Fruit fly (Drosophila melanogaster): ENCODE data around the gene CG44532.

Gene CG44532

DNA sequence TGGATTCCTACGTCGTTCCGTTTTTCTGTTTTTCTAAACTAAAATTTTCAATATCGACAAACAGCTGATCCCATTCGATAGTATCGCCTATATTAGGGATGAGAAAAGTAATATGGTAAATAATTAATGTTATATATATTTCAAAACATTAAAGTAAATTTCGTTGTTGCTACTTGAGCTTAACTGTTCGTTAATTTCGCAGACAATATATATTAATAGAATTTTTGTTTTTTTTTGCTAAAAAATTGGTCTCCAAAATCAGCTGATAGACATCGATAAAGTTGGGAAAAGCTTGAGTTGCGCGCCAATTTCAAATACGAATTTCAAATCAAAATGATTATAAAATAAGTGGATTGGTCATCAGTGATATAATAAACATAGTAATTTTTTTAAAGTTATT is 34.5 kb downstream of the CG44532 start, which contains the start of gene CG12118 (continued):
- TF ChIP-seq dmrt11E (tag; optimal IDR thresholded peaks at IDR 0.05): peak; percentile 80
- no peak for TF ChIP-seq z (GFP tag; IDR thresholded peaks at IDR 0.05)
- peak; percentile 78 for TF ChIP-seq CG8290 (GFP tag; optimal IDR thresholded peaks at IDR 0.05)
- peak; percentile 42 to 43 for TF ChIP-seq CG8290 (tag; optimal IDR thresholded peaks at IDR 0.05)
- no peak for TF ChIP-seq CkIIα-i1 (GFP tag; IDR thresholded peaks at IDR 0.05)
- peak; percentile 64 for TF ChIP-seq CG12104 (GFP tag; optimal IDR thresholded peaks at IDR 0.05)
- TF ChIP-seq CG11085 (GFP tag; IDR thresholded peaks at IDR 0.05): 0 out of 2 replicates have a peak, but pooled peaks have one; percentile 42
- TF ChIP-seq CG30403 (GFP tag; optimal IDR thresholded peaks at IDR 0.05): peak; percentile 92
- peak; percentile 64 for TF ChIP-seq gcm (GFP tag; optimal IDR thresholded peaks at IDR 0.05)
- peak; percentile 48; the same call in 1 of the 2 replicates for TF ChIP-seq Oaz (GFP tag; IDR thresholded peaks at IDR 0.05)
- TF ChIP-seq jigr1 (GFP tag; IDR thresholded peaks at IDR 0.05): no peak
- peak; percentile 70; the same call in 1 of the 2 replicates for TF ChIP-seq CG42726 (GFP tag; IDR thresholded peaks at IDR 0.05; ENCODE audit: partially characterized antibody)
- no peak for TF ChIP-seq ftz-f1 (GFP tag; optimal IDR thresholded peaks at IDR 0.05)
- TF ChIP-seq ci (GFP tag; IDR thresholded peaks at IDR 0.05): peak; percentile 90
- no peak for TF ChIP-seq CG12744 (GFP tag; optimal IDR thresholded peaks at IDR 0.05)
- TF ChIP-seq vvl (GFP tag; IDR thresholded peaks at IDR 0.05): peak; percentile 91
- no peak for TF ChIP-seq aop (GFP tag; IDR thresholded peaks at IDR 0.05)
- TF ChIP-seq CG15696 (tag; optimal IDR thresholded peaks at IDR 0.05): peak; percentile 62
- peak; percentile 91 for TF ChIP-seq row (GFP tag; IDR thresholded peaks at IDR 0.05)
- peak; percentile 70 for TF ChIP-seq Fer1 (GFP tag; optimal IDR thresholded peaks at IDR 0.05)
- TF ChIP-seq CG8388 (GFP tag; optimal IDR thresholded peaks at IDR 0.05): peak; percentile 78
- peak; percentile 75 for TF ChIP-seq Ada2b (GFP tag; IDR thresholded peaks at IDR 0.05)
- TF ChIP-seq CG8089 (GFP tag; optimal IDR thresholded peaks at IDR 0.05): no peak
- TF ChIP-seq CG11696 (GFP tag; IDR thresholded peaks at IDR 0.05): no peak
- TF ChIP-seq chn (GFP tag; optimal IDR thresholded peaks at IDR 0.05): peak; percentile 57
- peak; percentile 74 for TF ChIP-seq Mad (GFP tag; optimal IDR thresholded peaks at IDR 0.05)
- TF ChIP-seq CG32532 (GFP tag; IDR thresholded peaks at IDR 0.05): peak; percentile 82
- TF ChIP-seq ase (GFP tag; IDR thresholded peaks at IDR 0.05): peak; percentile 71; the same call in 2 of the 3 replicates
- TF ChIP-seq gro (GFP tag; optimal IDR thresholded peaks at IDR 0.05): peak; percentile 15
- TF ChIP-seq NK7.1 (GFP tag; optimal IDR thresholded peaks at IDR 0.05): no peak
- TF ChIP-seq usp (GFP tag; optimal IDR thresholded peaks at IDR 0.05): no peak
- TF ChIP-seq wdn (GFP tag; IDR thresholded peaks at IDR 0.05): peak; percentile 88
- peak; percentile 18 for TF ChIP-seq Ets65A (GFP tag)
- TF ChIP-seq NfI (GFP tag; optimal IDR thresholded peaks at IDR 0.05): peak; percentile 62
- TF ChIP-seq Elba2 (GFP tag; optimal IDR thresholded peaks at IDR 0.05): peak; percentile 23
- peak; percentile 71 for TF ChIP-seq CG9437 (GFP tag; optimal IDR thresholded peaks at IDR 0.05)
- TF ChIP-seq CG4360 (GFP tag; IDR thresholded peaks at IDR 0.05): no peak
- TF ChIP-seq CG18764 (GFP tag; optimal IDR thresholded peaks at IDR 0.05): peak; percentile 74
- TF ChIP-seq CG16863 (GFP tag; optimal IDR thresholded peaks at IDR 0.05): peak; percentile 14
- TF ChIP-seq CG17802 (tag; optimal IDR thresholded peaks at IDR 0.05): peak; percentile 25
- TF ChIP-seq gsb-n (tag; optimal IDR thresholded peaks at IDR 0.05): peak; percentile 56
- no peak for TF ChIP-seq her (GFP tag; optimal IDR thresholded peaks at IDR 0.05)
- TF ChIP-seq CG12299 (tag; optimal IDR thresholded peaks at IDR 0.05): peak; percentile 51
- peak; percentile 72 for TF ChIP-seq CG10979 (tag; optimal IDR thresholded peaks at IDR 0.05)
- TF ChIP-seq org-1 (GFP tag; optimal IDR thresholded peaks at IDR 0.05): peak; percentile 28
- no peak for TF ChIP-seq CG3163 (GFP tag; optimal IDR thresholded peaks at IDR 0.05)
- peak; percentile 43 for TF ChIP-seq Bdp1 (GFP tag; optimal IDR thresholded peaks at IDR 0.05)
- no peak for TF ChIP-seq crc (GFP tag; optimal IDR thresholded peaks at IDR 0.05)
- peak; percentile 49 for TF ChIP-seq cwo (GFP tag; optimal IDR thresholded peaks at IDR 0.05)
- peak; percentile 20 for TF ChIP-seq CG7786 (GFP tag; optimal IDR thresholded peaks at IDR 0.05)
- TF ChIP-seq Atf3 (GFP tag; optimal IDR thresholded peaks at IDR 0.05): no peak
- TF ChIP-seq CG34422 (GFP tag; IDR thresholded peaks at IDR 0.05): peak; percentile 85
- TF ChIP-seq CG15269 (tag; optimal IDR thresholded peaks at IDR 0.05): peak; percentile 75
